Fruit fly (Drosophila melanogaster) whole organism, pupa: ENCODE results near the gene Mco1.

Experiments
- CG12605 ChIP-seq: fragments of 200-800 bp; sonication (Bioruptor generic); IDR thresholded peaks from 2 replicates; pipeline ENCODE4 v1.3.6; 2022; ENCODE audit warnings: missing biosample characterization, missing genetic modification characterization
- CG13204 ChIP-seq: fragments of 200-800 bp; sonication (Bioruptor generic); optimal IDR thresholded peaks from 2 replicates; lab custom pipeline; 2018; ENCODE audit warnings: missing biosample characterization, mild to moderate bottlenecking, missing genetic modification characterization, moderate library complexity
- CG32121 ChIP-seq: fragments of 200-800 bp; sonication (Bioruptor generic); IDR thresholded peaks from 2 replicates; pipeline ENCODE4 v1.3.6; 2022; ENCODE audit warnings: missing biosample characterization, missing genetic modification characterization
- CG8159 ChIP-seq: fragments of 200-800 bp; sonication (Bioruptor generic); optimal IDR thresholded peaks from 3 replicates; lab custom pipeline; 2018; ENCODE audit warnings: missing biosample characterization, mild to moderate bottlenecking, missing genetic modification characterization, moderate library complexity
- D1 ChIP-seq: fragments of 200-800 bp; sonication (Bioruptor generic); optimal IDR thresholded peaks from 2 replicates; lab custom pipeline; 2018; ENCODE audit warnings: missing biosample characterization, mild to moderate bottlenecking, missing genetic modification characterization, moderate library complexity
- Pif1B ChIP-seq: fragments of 200-800 bp; sonication (Bioruptor generic); optimal IDR thresholded peaks from 3 replicates; lab custom pipeline; 2016; ENCODE audit warnings: missing biosample characterization, missing genetic modification characterization
- Snoo ChIP-seq: fragments of 200-800 bp; sonication (Bioruptor generic); optimal IDR thresholded peaks from 3 replicates; lab custom pipeline; 2017; ENCODE audit warnings: missing biosample characterization, mild to moderate bottlenecking, missing genetic modification characterization, inconsistent platforms
- gl ChIP-seq: fragments of 200-800 bp; sonication (Bioruptor generic); optimal IDR thresholded peaks from 2 replicates; lab custom pipeline; 2018; ENCODE audit warnings: missing biosample characterization, mild to moderate bottlenecking, missing genetic modification characterization

DNA sequence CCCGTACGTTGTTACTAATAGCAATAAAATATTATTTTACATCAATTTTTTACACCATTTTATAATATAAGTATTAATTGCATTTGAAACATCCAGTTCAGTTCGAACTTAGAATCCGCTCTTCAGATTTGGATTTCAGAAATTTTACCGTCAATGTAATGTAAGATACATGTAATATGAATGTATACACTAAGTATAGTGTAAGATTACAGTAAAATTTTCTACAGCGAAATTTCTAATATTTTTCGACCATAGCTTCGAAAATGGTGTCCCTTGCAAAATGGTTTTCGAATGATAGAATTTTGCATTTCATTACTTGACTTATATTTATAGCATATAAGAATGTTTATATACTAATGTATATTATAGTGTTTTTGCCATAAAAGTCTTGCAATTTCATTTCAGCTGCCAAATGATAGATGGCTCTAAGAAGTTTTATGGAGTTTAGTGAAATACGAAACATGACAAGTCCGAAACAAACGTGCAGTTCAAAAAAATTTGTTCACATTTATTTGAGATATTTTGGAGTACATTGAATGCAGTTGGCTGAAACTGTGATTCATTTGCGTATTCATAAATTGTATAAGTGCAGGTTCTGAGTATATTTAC lies 48.2 kb downstream of the Mco1 start:
- TF ChIP-seq Snoo (tag; lab: Kevin White, UChicago): no peak
- no peak for TF ChIP-seq gl (tag; lab: Kevin White, UChicago)
- no peak for TF ChIP-seq CG32121 (GFP tag; lab: Robert Waterston, UW)
- TF ChIP-seq D1 (tag; lab: Kevin White, UChicago): no peak
- no peak for TF ChIP-seq CG13204 (GFP tag; lab: Kevin White, UChicago)
- TF ChIP-seq CG12605 (GFP tag; lab: Robert Waterston, UW): no peak
- no peak for TF ChIP-seq CG8159 (tag; lab: Kevin White, UChicago)
- no peak for TF ChIP-seq Pif1B
